Worm (Caenorhabditis elegans) whole organism, young adult: ENCODE measurements around the gene K10G6.5.

Experiments used
- B0261.1 ChIP-seq: sonication (generic microtip); optimal IDR thresholded peaks from 2 replicates; lab custom pipeline; 2016; ENCODE audit warnings: mild to moderate bottlenecking, missing genetic modification characterization, moderate library complexity, missing compliant biosample characterization
- C06A6.2 ChIP-seq: fragments of 200-800 bp; sonication (Bioruptor generic); conservative IDR thresholded peaks from 2 replicates; pipeline ENCODE4 v1.3.6; 2022; ENCODE audit warnings: missing genetic modification characterization, missing compliant biosample characterization
- F52B5.7 ChIP-seq: sonication (generic microtip); optimal IDR thresholded peaks from 2 replicates; lab custom pipeline; 2016; ENCODE audit warnings: mild to moderate bottlenecking, missing genetic modification characterization, missing compliant biosample characterization
- F57C9.4 ChIP-seq: sonication (generic microtip); optimal IDR thresholded peaks from 2 replicates; lab custom pipeline; 2017; ENCODE audit warnings: mild to moderate bottlenecking, missing genetic modification characterization, missing compliant biosample characterization
- T07F8.4 ChIP-seq: sonication (generic microtip); optimal IDR thresholded peaks from 2 replicates; lab custom pipeline; 2016; ENCODE audit warnings: mild to moderate bottlenecking, missing genetic modification characterization, moderate library complexity, missing compliant biosample characterization
- Y53F4B.3 ChIP-seq: fragments of 200-800 bp; sonication (Bioruptor generic); IDR thresholded peaks from 2 replicates; pipeline ENCODE4 v1.3.6; 2022; ENCODE audit warnings: missing genetic modification reagents, missing genetic modification characterization, missing compliant biosample characterization
- Y56A3A.18 ChIP-seq: fragments of 200-800 bp; sonication (Bioruptor generic); IDR thresholded peaks from 2 replicates; pipeline ENCODE4 v1.3.6; 2022; ENCODE audit warnings: missing genetic modification reagents, missing genetic modification characterization, missing compliant biosample characterization
- Y67H2A.10 ChIP-seq: fragments of 200-800 bp; sonication (Bioruptor generic); conservative IDR thresholded peaks from 2 replicates; pipeline ENCODE4 v1.3.6; 2022; ENCODE audit warnings: missing genetic modification reagents, missing genetic modification characterization, missing compliant biosample characterization
- aptf-3 ChIP-seq: fragments of 200-800 bp; sonication (Bioruptor generic); IDR thresholded peaks from 2 replicates; pipeline ENCODE4 v1.3.6; 2022; ENCODE audit warnings: missing genetic modification characterization, missing compliant biosample characterization
- atf-7 ChIP-seq: sonication (generic microtip); optimal IDR thresholded peaks from 2 replicates; lab custom pipeline; 2017; ENCODE audit warnings: mild to moderate bottlenecking, missing genetic modification characterization, missing compliant biosample characterization
- athp-1 ChIP-seq: sonication (generic microtip); optimal IDR thresholded peaks from 2 replicates; lab custom pipeline; 2017; ENCODE audit warnings: mild to moderate bottlenecking, missing genetic modification characterization, missing compliant biosample characterization
- cebp-2 ChIP-seq: fragments of 200-800 bp; sonication (Bioruptor generic); IDR thresholded peaks from 2 replicates; pipeline ENCODE4 v1.3.6; 2022; ENCODE audit warnings: missing genetic modification characterization, missing compliant biosample characterization
- die-1 ChIP-seq: sonication (generic microtip); optimal IDR thresholded peaks from 2 replicates; lab custom pipeline; 2016; ENCODE audit warnings: missing genotype, mild to moderate bottlenecking, missing genetic modification characterization, missing compliant biosample characterization
- dpl-1 ChIP-seq: fragments of 150-350 bp; optimal IDR thresholded peaks from 2 replicates; lab custom pipeline; 2014; ENCODE audit warnings: missing biosample characterization, missing genetic modification reagents, missing genetic modification characterization
- egl-44 ChIP-seq: fragments of 200-800 bp; sonication (Bioruptor generic); IDR thresholded peaks from 2 replicates; pipeline ENCODE4 v1.3.6; 2022; ENCODE audit warnings: missing genetic modification reagents, missing genetic modification characterization, missing compliant biosample characterization
- egrh-3 ChIP-seq: fragments of 200-800 bp; sonication (Bioruptor generic); IDR thresholded peaks from 2 replicates; pipeline ENCODE4 v1.3.6; 2022; ENCODE audit warnings: missing genetic modification reagents, missing genetic modification characterization, missing compliant biosample characterization
- ekl-4 ChIP-seq: fragments of 200-800 bp; sonication (Bioruptor generic); IDR thresholded peaks from 2 replicates; pipeline ENCODE4 v1.3.6; 2022; ENCODE audit warnings: missing genetic modification reagents, missing genetic modification characterization, missing compliant biosample characterization
- him-1 ChIP-seq: sonication (generic microtip); optimal IDR thresholded peaks from 2 replicates; lab custom pipeline; 2016; ENCODE audit warnings: missing genotype, missing genetic modification reagents, missing genetic modification characterization, missing compliant biosample characterization
- hmg-20 ChIP-seq: fragments of 200-800 bp; sonication (Bioruptor generic); IDR thresholded peaks from 2 replicates; pipeline ENCODE4 v1.3.6; 2022; ENCODE audit warnings: missing genetic modification reagents, missing genetic modification characterization, missing compliant biosample characterization
- hsf-1 ChIP-seq: fragments of 200-800 bp; sonication (Bioruptor generic); IDR thresholded peaks from 2 replicates; pipeline ENCODE4 v1.3.6; 2022; ENCODE audit warnings: missing genetic modification reagents, missing genetic modification characterization, missing compliant biosample characterization
- lin-26 ChIP-seq: fragments of 200-800 bp; sonication (Bioruptor generic); IDR thresholded peaks from 2 replicates; pipeline ENCODE4 v1.3.6; 2022; ENCODE audit warnings: missing genetic modification reagents, missing genetic modification characterization, missing compliant biosample characterization
- lin-35 ChIP-seq, 3 experiments: fragments of 150-350 bp in 2 of 3; sonication (generic microtip) in 1 of 3; optimal IDR thresholded peaks; 2 replicates each; lab custom pipeline; 2014 to 2018; ENCODE audit warnings: missing biosample characterization in 3 of 3, missing genetic modification characterization in 3 of 3, missing genetic modification reagents in 3 of 3
- lin-40 ChIP-seq: sonication (generic microtip); optimal IDR thresholded peaks from 2 replicates; lab custom pipeline; 2016; ENCODE audit warnings: missing genetic modification characterization, mild to moderate bottlenecking, missing compliant biosample characterization, missing genotype, missing genetic modification reagents
- madf-6 ChIP-seq: fragments of 200-800 bp; sonication (Bioruptor generic); IDR thresholded peaks from 2 replicates; pipeline ENCODE4 v1.3.6; 2022; ENCODE audit warnings: missing genetic modification reagents, missing genetic modification characterization, missing compliant biosample characterization
- mes-4 ChIP-seq: sonication (generic microtip); optimal IDR thresholded peaks from 2 replicates; lab custom pipeline; 2016; ENCODE audit warnings: missing genotype, missing genetic modification characterization, missing compliant biosample characterization
- mxl-1 ChIP-seq: sonication (generic microtip); optimal IDR thresholded peaks from 2 replicates; lab custom pipeline; 2016; ENCODE audit warnings: missing genetic modification characterization, missing compliant biosample characterization
- nhr-90 ChIP-seq: sonication (generic microtip); optimal IDR thresholded peaks from 2 replicates; lab custom pipeline; 2016; ENCODE audit warnings: missing genotype, mild to moderate bottlenecking, missing genetic modification characterization, missing compliant biosample characterization
- rec-8 ChIP-seq, 2 experiments: sonication (generic microtip); optimal IDR thresholded peaks; 2 replicates each; lab custom pipeline; 2016; ENCODE audit warnings: mild to moderate bottlenecking in 2 of 2, missing genetic modification characterization in 2 of 2, missing genetic modification reagents in 2 of 2, missing genotype in 2 of 2, missing biosample characterization in 1 of 2, missing compliant biosample characterization in 1 of 2, moderate library complexity in 1 of 2
- sdz-38 ChIP-seq: sonication (generic microtip); optimal IDR thresholded peaks from 2 replicates; lab custom pipeline; 2016; ENCODE audit warnings: missing genotype, missing genetic modification characterization, missing compliant biosample characterization
- sea-2 ChIP-seq: fragments of 200-800 bp; sonication (Bioruptor generic); IDR thresholded peaks from 2 replicates; pipeline ENCODE4 v1.3.6; 2022; ENCODE audit warnings: missing genetic modification characterization, missing compliant biosample characterization
- snpc-1.3 ChIP-seq: sonication (generic microtip); optimal IDR thresholded peaks from 2 replicates; lab custom pipeline; 2017; ENCODE audit warnings: missing genetic modification characterization, mild to moderate bottlenecking, missing compliant biosample characterization, antibody characterized with exemption, moderate library complexity, missing genotype, missing genetic modification reagents; ENCODE audit not compliant: insufficient read depth
- tbp1 ChIP-seq: fragments of 200-800 bp; sonication (Bioruptor generic); optimal IDR thresholded peaks from 2 replicates; lab custom pipeline; 2018; ENCODE audit warnings: mild to moderate bottlenecking, missing genetic modification characterization, missing compliant biosample characterization
- unc-62 ChIP-seq: fragments of 150-350 bp; optimal IDR thresholded peaks from 2 replicates; lab custom pipeline; 2014; ENCODE audit warnings: missing biosample characterization, missing genetic modification reagents, missing genetic modification characterization
- zfh-2 ChIP-seq: fragments of 200-800 bp; sonication (Bioruptor generic); conservative IDR thresholded peaks from 2 replicates; pipeline ENCODE4 v1.3.6; 2022; ENCODE audit warnings: missing genetic modification reagents, missing genetic modification characterization, missing compliant biosample characterization
- ztf-18 ChIP-seq: sonication (generic microtip); optimal IDR thresholded peaks from 2 replicates; lab custom pipeline; 2016; ENCODE audit warnings: missing genotype, mild to moderate bottlenecking, missing genetic modification characterization, missing compliant biosample characterization

Gene K10G6.5

ce11 chrII:4007972-4008371 is 20.9 kb downstream of the K10G6.5 start:
- TF ChIP-seq lin-40 (tag; lab: Kevin White, UChicago) (no peak), zfh-2 (GFP tag; lab: Robert Waterston, UW) (peak; percentile 78), aptf-3 (GFP tag; lab: Robert Waterston, UW) (no peak), sea-2 (GFP tag; lab: Robert Waterston, UW) (0 out of 2 replicates have a peak, but pooled peaks have one; percentile 43), him-1 (tag; lab: Kevin White, UChicago) (no peak), egrh-3 (GFP tag; lab: Robert Waterston, UW) (peak; percentile 37; the same call in 1 of the 2 replicates), die-1 (tag; lab: Kevin White, UChicago) (no peak), tbp1 (GFP tag; lab: Kevin White, UChicago) (no peak)

- TF ChIP-seq nhr-90 = no peak
- TF ChIP-seq ekl-4 (GFP tag; lab: Robert Waterston, UW) = no peak
These were observed 24.5 kb downstream of the K10G6.5 start for ce11 chrII:4011518-4011917.

ce11 chrII:4018617-4019016 is 31.6 kb downstream of the K10G6.5 start, which contains the start of gene K07D4.6:
Gene K07D4.6 (minus strand): TSS chrII:4018717.
- TF ChIP-seq hmg-20 (GFP tag; lab: Robert Waterston, UW) (no peak), lin-26 (GFP tag; lab: Robert Waterston, UW) (no peak), sdz-38 (tag; lab: Kevin White, UChicago) (no peak), hsf-1 (GFP tag; lab: Robert Waterston, UW) (no peak), dpl-1 (GFP tag; lab: Kevin White, UChicago) (no peak), madf-6 (GFP tag; lab: Robert Waterston, UW) (no peak), T07F8.4 (tag; lab: Kevin White, UChicago) (no peak), him-1 (tag; lab: Kevin White, UChicago) (no peak), lin-35 (GFP tag; optimal IDR thresholded peaks at IDR 0.05; lab: Kevin White, UChicago) (no peak), mes-4 (tag; lab: Kevin White, UChicago) (no peak), atf-7 (no peak)
- TF ChIP-seq, all 124 proteins: peak for 0

- TF ChIP-seq unc-62 (GFP tag; lab: Kevin White, UChicago) (no peak), ztf-18 (tag; lab: Kevin White, UChicago) (no peak), Y53F4B.3 (GFP tag; lab: Robert Waterston, UW) (no peak), F52B5.7 (tag; lab: Kevin White, UChicago) (no peak), C06A6.2 (GFP tag; lab: Robert Waterston, UW) (no peak), athp-1 (tag; lab: Kevin White, UChicago) (no peak), lin-40 (tag; lab: Kevin White, UChicago) (no peak), mxl-1 (no peak), cebp-2 (no peak), rec-8 (tag; optimal IDR thresholded peaks at IDR 0.05; lab: Kevin White, UChicago) (no peak), Y67H2A.10 (GFP tag; lab: Robert Waterston, UW) (no peak), Y56A3A.18 (GFP tag; lab: Robert Waterston, UW) (no peak), aptf-3 (GFP tag; lab: Robert Waterston, UW) (no peak), snpc-1.3 (tag; lab: Kevin White, UChicago) (no peak), B0261.1 (tag; lab: Kevin White, UChicago) (no peak), F57C9.4 (tag; lab: Kevin White, UChicago) (no peak), egl-44 (no peak)
- TF ChIP-seq, all 124 proteins: peak for 0
These were observed 38.4 kb downstream of the K10G6.5 start, which contains the start of gene K07D4.5 for ce11 chrII:4025462-4025861. Gene K07D4.5 (minus strand): TSS chrII:4025562.
